Fruit fly (Drosophila melanogaster): ENCODE measurements around the gene REPTOR.
A peak's percentile ranks its signal among the peaks of the same experiment; 100 is the strongest.

REPTOR gene

DNA sequence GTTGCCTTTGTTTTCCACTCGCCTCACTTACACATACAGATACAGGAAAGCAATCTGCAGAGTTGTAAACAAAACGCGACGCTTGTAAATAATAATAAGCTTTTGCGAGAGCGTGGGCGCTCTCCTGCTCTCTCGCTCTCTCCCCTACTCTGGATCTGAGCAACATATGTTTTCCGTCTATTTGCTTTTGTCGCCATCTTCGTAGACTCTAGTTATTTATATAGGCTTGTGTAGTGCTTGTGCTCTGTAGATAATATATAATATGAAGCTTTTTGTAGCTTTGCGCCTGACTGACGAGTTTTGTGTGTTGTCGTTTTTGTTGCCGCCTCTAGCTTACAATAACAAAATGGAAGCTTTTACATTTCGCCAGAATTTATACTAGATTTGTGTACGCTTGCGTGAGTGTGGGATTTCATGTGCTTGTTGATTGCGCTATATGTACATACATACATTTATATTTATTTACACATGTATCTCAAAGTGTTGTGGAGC, 16.9 kb downstream of the REPTOR start (continued):
- no peak for TF ChIP-seq ato (GFP tag; IDR thresholded peaks at IDR 0.05; ENCODE audit: partially characterized antibody)
- no peak for TF ChIP-seq CG10565 (GFP tag; optimal IDR thresholded peaks at IDR 0.05)
- TF ChIP-seq otp (GFP tag; IDR thresholded peaks at IDR 0.05): 0 out of 3 replicates have a peak, but pooled peaks have one; percentile 42
- no peak for TF ChIP-seq croc (GFP tag; conservative IDR thresholded peaks at IDR 0.05)
- TF ChIP-seq CG15011 (GFP tag; optimal IDR thresholded peaks at IDR 0.05): peak; percentile 62
- no peak for TF ChIP-seq al (GFP tag; IDR thresholded peaks at IDR 0.05)
- peak; percentile 52; the same call in 1 of the 2 replicates for TF ChIP-seq CG4360 (GFP tag; IDR thresholded peaks at IDR 0.05)
- peak; percentile 70 for TF ChIP-seq Vsx1 (GFP tag; optimal IDR thresholded peaks at IDR 0.05)
- no peak for TF ChIP-seq sima (GFP tag; optimal IDR thresholded peaks at IDR 0.05)
- TF ChIP-seq vnd (GFP tag; IDR thresholded peaks at IDR 0.05; ENCODE audit: partially characterized antibody): no peak
- TF ChIP-seq Stat92E (GFP tag; optimal IDR thresholded peaks at IDR 0.05): peak in 1 of 3 experiments; percentile 56
- TF ChIP-seq CG7556 (GFP tag; optimal IDR thresholded peaks at IDR 0.05): peak; percentile 44
- TF ChIP-seq CrebB (tag; optimal IDR thresholded peaks at IDR 0.05): peak; percentile 81
- TF ChIP-seq CG30403 (GFP tag; optimal IDR thresholded peaks at IDR 0.05): no peak
- no peak for TF ChIP-seq CG32772 (GFP tag; IDR thresholded peaks at IDR 0.05)
- peak; percentile 71 for TF ChIP-seq odd (GFP tag; optimal IDR thresholded peaks at IDR 0.05)
- peak; percentile 89; the same call in 2 of the 3 replicates for TF ChIP-seq so (GFP tag; IDR thresholded peaks at IDR 0.05)
- no peak for TF ChIP-seq CG12155 (GFP tag; optimal IDR thresholded peaks at IDR 0.05)
- peak; percentile 38 for TF ChIP-seq CG1647 (GFP tag; optimal IDR thresholded peaks at IDR 0.05)
- peak; percentile 60 for TF ChIP-seq CG3281 (GFP tag; optimal IDR thresholded peaks at IDR 0.05)
- peak; percentile 41 for TF ChIP-seq zf30C (GFP tag; optimal IDR thresholded peaks at IDR 0.05)
- TF ChIP-seq CG31224 (GFP tag; IDR thresholded peaks at IDR 0.05): no peak
- no peak for TF ChIP-seq Mrtf (GFP tag; IDR thresholded peaks at IDR 0.05)
- TF ChIP-seq Elba2 (GFP tag; optimal IDR thresholded peaks at IDR 0.05): no peak
- TF ChIP-seq Pdp1 (GFP tag; optimal IDR thresholded peaks at IDR 0.05): peak in 1 of 2 experiments; percentile 82
- peak; percentile 15 for TF ChIP-seq pros (GFP tag; optimal IDR thresholded peaks at IDR 0.05)
- TF ChIP-seq slou (GFP tag; optimal IDR thresholded peaks at IDR 0.05): no peak
- TF ChIP-seq CG6683 (GFP tag; optimal IDR thresholded peaks at IDR 0.05): peak; percentile 72
- TF ChIP-seq sisA (GFP tag; IDR thresholded peaks at IDR 0.05): no peak
- peak; percentile 82; the same call in 1 of the 2 replicates for TF ChIP-seq vvl (GFP tag; IDR thresholded peaks at IDR 0.05)
- TF ChIP-seq ro (GFP tag; IDR thresholded peaks at IDR 0.05): no peak
- TF ChIP-seq CG6254 (GFP tag; optimal IDR thresholded peaks at IDR 0.05): peak; percentile 38
- no peak for TF ChIP-seq Sox102F (GFP tag; optimal IDR thresholded peaks at IDR 0.05)
- TF ChIP-seq mirr (GFP tag; optimal IDR thresholded peaks at IDR 0.05): peak; percentile 93
- no peak for TF ChIP-seq mam (GFP tag; optimal IDR thresholded peaks at IDR 0.05)
- no peak for TF ChIP-seq Antp (GFP tag; optimal IDR thresholded peaks at IDR 0.05)
- TF ChIP-seq CG8924 (tag; optimal IDR thresholded peaks at IDR 0.05): peak; percentile 75
- TF ChIP-seq CG2889 (GFP tag; IDR thresholded peaks at IDR 0.05): no peak
- peak; percentile 91 for TF ChIP-seq Fer1 (GFP tag; optimal IDR thresholded peaks at IDR 0.05)
- peak; percentile 60 for TF ChIP-seq CG18011 (GFP tag; optimal IDR thresholded peaks at IDR 0.05)
- no peak for TF ChIP-seq CG9797 (GFP tag; optimal IDR thresholded peaks at IDR 0.05)
- TF ChIP-seq sna (GFP tag; IDR thresholded peaks at IDR 0.05; ENCODE audit: partially characterized antibody): no peak
- no peak for TF ChIP-seq CG8089 (GFP tag; optimal IDR thresholded peaks at IDR 0.05)
- TF ChIP-seq gsb (GFP tag; IDR thresholded peaks at IDR 0.05): no peak
- TF ChIP-seq Dfd (GFP tag; optimal IDR thresholded peaks at IDR 0.05): no peak
- peak; percentile 46 for TF ChIP-seq CG15269 (tag; optimal IDR thresholded peaks at IDR 0.05)
- no peak for TF ChIP-seq br (optimal IDR thresholded peaks at IDR 0.05)
- TF ChIP-seq CG12942 (GFP tag; optimal IDR thresholded peaks at IDR 0.05): peak; percentile 13
- TF ChIP-seq Six4 (GFP tag; optimal IDR thresholded peaks at IDR 0.05): no peak
- no peak for TF ChIP-seq toy (GFP tag; IDR thresholded peaks at IDR 0.05)
- TF ChIP-seq sd (tag; optimal IDR thresholded peaks at IDR 0.05): peak; percentile 93
